Worm (Caenorhabditis elegans) whole organism, early embryonic: ENCODE measurements around the gene F12A10.6.

Source experiments
- B0310.2 ChIP-seq: sonication (generic microtip); optimal IDR thresholded peaks from 2 replicates; lab custom pipeline; 2016; ENCODE audit warnings: mild to moderate bottlenecking, missing genetic modification characterization, missing compliant biosample characterization
- F13C5.2 ChIP-seq: sonication (generic microtip); optimal IDR thresholded peaks from 2 replicates; lab custom pipeline; 2017; ENCODE audit warnings: mild to moderate bottlenecking, missing genetic modification characterization, inconsistent platforms, missing compliant biosample characterization
- aly-1 ChIP-seq: sonication (generic microtip); optimal IDR thresholded peaks from 2 replicates; lab custom pipeline; 2016; ENCODE audit warnings: missing genetic modification characterization, missing compliant biosample characterization
- ama-1 ChIP-seq: fragments of 150-350 bp; optimal IDR thresholded peaks from 2 replicates; lab custom pipeline; 2014
- ceh-13 ChIP-seq: fragments of 200-800 bp; sonication (Bioruptor generic); optimal IDR thresholded peaks from 2 replicates; lab custom pipeline; 2018; ENCODE audit warnings: mild to moderate bottlenecking, missing genetic modification characterization, missing compliant biosample characterization
- ceh-36 ChIP-seq: sonication (generic microtip); optimal IDR thresholded peaks from 2 replicates; lab custom pipeline; 2016; ENCODE audit warnings: missing genetic modification characterization, inconsistent platforms, missing compliant biosample characterization
- ets-7 ChIP-seq: sonication (generic microtip); optimal IDR thresholded peaks from 2 replicates; lab custom pipeline; 2016; ENCODE audit warnings: missing genotype, missing genetic modification characterization, missing compliant biosample characterization
- flt-1 ChIP-seq: fragments of 200-800 bp; sonication (Bioruptor generic); IDR thresholded peaks from 2 replicates; pipeline ENCODE4 v1.3.6; 2022; ENCODE audit warnings: missing genetic modification characterization, missing compliant biosample characterization
- hmbx-1 ChIP-seq: sonication (generic microtip); optimal IDR thresholded peaks from 2 replicates; lab custom pipeline; 2016; ENCODE audit warnings: mild to moderate bottlenecking, missing genetic modification characterization, missing compliant biosample characterization
- hmg-4 ChIP-seq: fragments of 200-800 bp; sonication (Bioruptor generic); optimal IDR thresholded peaks from 2 replicates; lab custom pipeline; 2018; ENCODE audit warnings: mild to moderate bottlenecking, missing genetic modification characterization, missing compliant biosample characterization
- hnd-1 ChIP-seq: sonication (generic microtip); optimal IDR thresholded peaks from 2 replicates; lab custom pipeline; 2016; ENCODE audit warnings: missing genetic modification characterization, missing compliant biosample characterization
- pes-1 ChIP-seq: fragments of 200-800 bp; sonication (Bioruptor generic); IDR thresholded peaks from 2 replicates; pipeline ENCODE4 v1.3.6; 2022; ENCODE audit warnings: missing genetic modification reagents, missing genetic modification characterization, missing compliant biosample characterization
- scrt-1 ChIP-seq: fragments of 200-800 bp; sonication (Bioruptor generic); IDR thresholded peaks from 2 replicates; pipeline ENCODE4 v1.3.6; 2022; ENCODE audit warnings: missing genetic modification characterization, missing compliant biosample characterization
- sea-1 ChIP-seq: fragments of 200-800 bp; sonication (Bioruptor generic); conservative IDR thresholded peaks from 2 replicates; pipeline ENCODE4 v1.3.6; 2022; ENCODE audit warnings: missing genetic modification characterization, missing compliant biosample characterization
- tbx-11 ChIP-seq: fragments of 200-800 bp; sonication (Bioruptor generic); IDR thresholded peaks from 2 replicates; pipeline ENCODE4 v1.3.6; 2022; ENCODE audit warnings: missing genetic modification characterization, missing compliant biosample characterization
- tbx-37 ChIP-seq: fragments of 200-800 bp; sonication (Bioruptor generic); conservative IDR thresholded peaks from 2 replicates; pipeline ENCODE4 v1.3.6; 2022; ENCODE audit warnings: missing genetic modification reagents, missing genetic modification characterization, missing compliant biosample characterization
- tra-4 ChIP-seq: sonication (generic microtip); optimal IDR thresholded peaks from 2 replicates; lab custom pipeline; 2017; ENCODE audit warnings: missing genetic modification characterization, missing compliant biosample characterization

F12A10.6 gene

ce11 chrII:5447381-5447780, 46.9 kb downstream of the F12A10.6 start, which contains the start of gene cex-1:
Gene cex-1, plus strand, starts transcription at chrII:5447681.
- TF ChIP-seq tbx-37 (GFP tag; lab: Robert Waterston, UW) (no peak), F13C5.2 (tag; lab: Kevin White, UChicago) (no peak), sea-1 (no peak), hmbx-1 (tag; lab: Kevin White, UChicago) (no peak), hnd-1 (tag; lab: Kevin White, UChicago) (no peak), scrt-1 (no peak), flt-1 (GFP tag; lab: Robert Waterston, UW) (no peak), tbx-11 (GFP tag; lab: Robert Waterston, UW) (no peak), aly-1 (tag; lab: Kevin White, UChicago) (no peak), ceh-36 (tag; lab: Kevin White, UChicago) (no peak), tra-4 (tag; lab: Kevin White, UChicago) (no peak), ama-1 (lab: Kevin White, UChicago) (no peak), ceh-13 (no peak), hmg-4 (GFP tag; lab: Kevin White, UChicago) (no peak), B0310.2 (tag; lab: Kevin White, UChicago) (no peak), pes-1 (no peak), ets-7 (tag; lab: Kevin White, UChicago) (no peak)

ce11 chrII:5446506-5446905, 47.8 kb downstream of the F12A10.6 start, which contains the start of gene nmr-1:
Gene nmr-1, minus strand, starts transcription at chrII:5446606.
- no peak for TF ChIP-seq aly-1 (tag; lab: Kevin White, UChicago)
- TF ChIP-seq ama-1 (lab: Kevin White, UChicago) = no peak
- TF ChIP-seq ceh-36 (tag; lab: Kevin White, UChicago) = no peak
- TF ChIP-seq F13C5.2 (tag; lab: Kevin White, UChicago) = no peak
- no peak for TF ChIP-seq B0310.2 (tag; lab: Kevin White, UChicago)
- no peak for TF ChIP-seq hnd-1 (tag; lab: Kevin White, UChicago)
- no peak for TF ChIP-seq hmg-4 (GFP tag; lab: Kevin White, UChicago)
- TF ChIP-seq sea-1 = no peak
- TF ChIP-seq scrt-1 = no peak
- TF ChIP-seq pes-1 = no peak
- TF ChIP-seq hmbx-1 (tag; lab: Kevin White, UChicago) = no peak
- no peak for TF ChIP-seq tbx-11 (GFP tag; lab: Robert Waterston, UW)
- TF ChIP-seq tra-4 (tag; lab: Kevin White, UChicago) = no peak
